Fruit fly (Drosophila melanogaster) whole organism, adult: ENCODE measurements around the gene CG16890.

Experiments used
- CG11617 ChIP-seq: fragments of 200-800 bp; sonication (Bioruptor generic); optimal IDR thresholded peaks from 2 replicates; lab custom pipeline; 2017; ENCODE audit warnings: mild to moderate bottlenecking, missing biosample characterization, missing genetic modification reagents, missing genetic modification characterization
- CG12768 ChIP-seq: fragments of 200-800 bp; sonication (Bioruptor generic); optimal IDR thresholded peaks from 2 replicates; lab custom pipeline; 2017; ENCODE audit warnings: missing biosample characterization, missing genetic modification characterization, mild to moderate bottlenecking, moderate library complexity, missing genetic modification reagents
- CG14711 ChIP-seq: fragments of 200-800 bp; sonication (Bioruptor generic); optimal IDR thresholded peaks from 2 replicates; lab custom pipeline; 2018; ENCODE audit warnings: missing biosample characterization, mild to moderate bottlenecking, missing genetic modification characterization, moderate library complexity
- CG33017 ChIP-seq: fragments of 200-800 bp; sonication (Bioruptor generic); optimal IDR thresholded peaks from 2 replicates; lab custom pipeline; 2018; ENCODE audit warnings: missing biosample characterization, mild to moderate bottlenecking, missing genetic modification characterization, moderate library complexity
- CG5204 ChIP-seq: fragments of 200-800 bp; sonication (Bioruptor generic); optimal IDR thresholded peaks from 2 replicates; lab custom pipeline; 2016; ENCODE audit warnings: missing biosample characterization, missing genetic modification characterization
- CG7045 ChIP-seq: fragments of 200-800 bp; sonication (Bioruptor generic); optimal IDR thresholded peaks from 2 replicates; lab custom pipeline; 2017; ENCODE audit warnings: missing biosample characterization, mild to moderate bottlenecking, missing genetic modification characterization
- CG7101 ChIP-seq: fragments of 200-800 bp; sonication (Bioruptor generic); optimal IDR thresholded peaks from 2 replicates; lab custom pipeline; 2018; ENCODE audit warnings: missing biosample characterization, mild to moderate bottlenecking, missing genetic modification characterization, moderate library complexity
- Crg-1 ChIP-seq: fragments of 200-800 bp; sonication (Bioruptor generic); optimal IDR thresholded peaks from 2 replicates; lab custom pipeline; 2016; ENCODE audit warnings: missing biosample characterization, missing genetic modification characterization
- Hr96 ChIP-seq: fragments of 200-800 bp; sonication (Bioruptor generic); optimal IDR thresholded peaks from 2 replicates; lab custom pipeline; 2016; ENCODE audit warnings: missing biosample characterization, missing genetic modification characterization
- Mnt ChIP-seq: fragments of 200-800 bp; sonication (Bioruptor generic); optimal IDR thresholded peaks from 2 replicates; lab custom pipeline; 2016; ENCODE audit warnings: missing biosample characterization, mild to moderate bottlenecking, missing genetic modification characterization
- bab1 ChIP-seq: fragments of 200-800 bp; sonication (Bioruptor generic); optimal IDR thresholded peaks from 3 replicates; lab custom pipeline; 2019; ENCODE audit warnings: missing biosample characterization, mild to moderate bottlenecking, missing genetic modification characterization, moderate library complexity
- cic ChIP-seq: fragments of 200-800 bp; sonication (Bioruptor generic); optimal IDR thresholded peaks from 2 replicates; lab custom pipeline; 2017; ENCODE audit warnings: missing biosample characterization, mild to moderate bottlenecking, missing genetic modification characterization, moderate library complexity
- cnc ChIP-seq, 2 experiments: fragments of >200 bp; optimal IDR thresholded peaks; 2 replicates each; lab custom pipeline; 2017
- kay ChIP-seq: fragments of 200-800 bp; sonication (Bioruptor generic); peaks from one replicate; lab custom pipeline; 2016; ENCODE audit warnings: missing biosample characterization, missing genetic modification characterization, borderline replicate concordance
- ovo ChIP-seq: fragments of 200-800 bp; sonication (Bioruptor generic); optimal IDR thresholded peaks from 2 replicates; lab custom pipeline; 2016; ENCODE audit warnings: missing biosample characterization, missing genetic modification characterization
- toe ChIP-seq: fragments of 200-800 bp; sonication (Bioruptor generic); optimal IDR thresholded peaks from 2 replicates; lab custom pipeline; 2016; ENCODE audit warnings: missing biosample characterization, missing genetic modification characterization

Gene CG16890

dm6 chr2L:13746652-13747051 is 37.5 kb downstream of the CG16890 start, which contains the start of gene TM9SF4:
TM9SF4 (plus strand) TSS chr2L:13746952.
- TF ChIP-seq cnc (optimal IDR thresholded peaks at IDR 0.05; lab: Kevin White, UChicago), result no peak
- no peak for TF ChIP-seq ovo (GFP tag; lab: Kevin White, UChicago)
- TF ChIP-seq toe (GFP tag; lab: Kevin White, UChicago), result no peak
- no peak for TF ChIP-seq Hr96 (GFP tag; lab: Kevin White, UChicago)
- TF ChIP-seq kay (GFP tag; lab: Kevin White, UChicago), result no peak
- no peak for TF ChIP-seq CG33017 (tag; lab: Kevin White, UChicago)
- TF ChIP-seq CG7101 (tag; lab: Kevin White, UChicago), result no peak
- TF ChIP-seq cic (GFP tag; lab: Kevin White, UChicago), result no peak
- no peak for TF ChIP-seq Mnt
- TF ChIP-seq bab1 (GFP tag; lab: Kevin White, UChicago), result no peak
- TF ChIP-seq CG7045, result no peak
- TF ChIP-seq CG5204 (GFP tag; lab: Kevin White, UChicago), result no peak
- TF ChIP-seq Crg-1 (GFP tag; lab: Kevin White, UChicago), result no peak
- TF ChIP-seq CG14711, result no peak
- TF ChIP-seq CG11617, result no peak

- TF ChIP-seq cnc (optimal IDR thresholded peaks at IDR 0.05; lab: Kevin White, UChicago) (no peak), toe (GFP tag; lab: Kevin White, UChicago) (no peak), Mnt (no peak), kay (GFP tag; lab: Kevin White, UChicago) (no peak)
These were observed 48.3 kb downstream of the CG16890 start, which contains the start of gene nur for dm6 chr2L:13735838-13736237. nur (plus strand) TSS chr2L:13736138.

- TF ChIP-seq Hr96 (GFP tag; lab: Kevin White, UChicago) (no peak), CG12768 (GFP tag; lab: Kevin White, UChicago) (no peak)
These were observed 51.9 kb downstream of the CG16890 start for dm6 chr2L:13732287-13732686.
